Worm (Caenorhabditis elegans) whole organism, dauer: Measurements from ENCODE around the gene Y53G8B.2.

ENCODE experiments used
- unc-62 ChIP-seq: sonication (generic microtip); optimal IDR thresholded peaks from 2 replicates; lab custom pipeline; 2017; ENCODE audit warnings: missing biosample characterization, missing genetic modification reagents, missing genetic modification characterization

Gene Y53G8B.2

DNA sequence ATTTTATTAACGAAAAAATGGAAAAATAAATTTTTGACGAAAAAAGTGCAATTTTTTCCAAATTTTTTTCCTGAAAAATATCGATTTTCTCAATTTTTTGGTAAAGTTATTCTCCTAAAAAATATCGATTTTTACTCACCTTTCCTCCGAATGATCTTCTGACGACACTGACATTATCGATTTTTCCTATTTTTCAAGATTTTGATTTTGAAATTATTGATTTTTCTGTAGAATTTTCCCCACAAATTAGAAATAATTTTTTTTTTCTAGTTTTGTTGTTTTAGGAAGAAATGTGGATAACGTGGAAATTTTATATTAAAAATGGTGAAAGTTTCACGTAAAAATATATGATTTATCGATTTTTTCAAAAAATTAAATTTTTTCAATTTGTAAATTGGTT is 7.8 kb upstream of the Y53G8B.2 start:
- no peak for TF ChIP-seq unc-62 (GFP tag; lab: Kevin White, UChicago)

DNA sequence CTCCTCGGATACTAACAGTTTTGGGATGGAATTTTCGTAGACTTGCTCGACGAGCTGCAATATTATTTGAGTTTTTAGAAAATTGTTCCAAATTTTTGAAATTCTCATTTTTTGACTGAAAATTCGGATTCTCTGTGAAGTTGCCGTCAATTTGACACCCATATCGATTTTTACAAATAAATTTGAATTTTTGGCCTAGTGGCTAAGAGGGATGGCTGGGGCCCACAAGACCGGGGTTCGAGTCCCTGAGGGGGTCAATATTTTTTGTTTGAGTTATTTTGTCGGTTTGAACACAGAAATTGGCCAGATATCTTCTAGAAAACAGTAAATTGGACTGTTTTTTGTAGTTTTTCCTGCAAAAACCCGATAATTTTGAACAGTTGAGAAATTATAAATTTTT is 6.9 kb upstream of the Y53G8B.2 start:
- no peak for TF ChIP-seq unc-62 (GFP tag; lab: Kevin White, UChicago)

DNA sequence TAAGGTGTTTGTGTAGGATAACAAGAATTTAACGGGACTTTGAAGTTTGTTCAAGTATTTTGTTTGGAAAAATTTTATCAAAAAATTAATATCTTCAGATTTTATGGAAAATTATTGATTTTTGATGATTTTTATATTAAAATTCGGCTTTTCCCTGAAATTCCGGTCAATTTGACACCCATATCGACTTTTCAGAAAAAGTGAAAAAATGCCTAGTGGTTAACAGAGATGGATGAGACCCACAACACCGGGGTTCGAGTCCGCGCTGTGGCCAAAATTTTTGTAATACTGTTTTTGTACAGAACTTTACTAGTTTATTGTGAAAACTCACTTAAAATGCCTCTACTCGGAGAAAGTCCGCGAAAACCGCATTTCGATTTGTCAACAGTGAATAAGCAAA is 5.8 kb upstream of the Y53G8B.2 start:
- no peak for TF ChIP-seq unc-62 (GFP tag; lab: Kevin White, UChicago)

DNA sequence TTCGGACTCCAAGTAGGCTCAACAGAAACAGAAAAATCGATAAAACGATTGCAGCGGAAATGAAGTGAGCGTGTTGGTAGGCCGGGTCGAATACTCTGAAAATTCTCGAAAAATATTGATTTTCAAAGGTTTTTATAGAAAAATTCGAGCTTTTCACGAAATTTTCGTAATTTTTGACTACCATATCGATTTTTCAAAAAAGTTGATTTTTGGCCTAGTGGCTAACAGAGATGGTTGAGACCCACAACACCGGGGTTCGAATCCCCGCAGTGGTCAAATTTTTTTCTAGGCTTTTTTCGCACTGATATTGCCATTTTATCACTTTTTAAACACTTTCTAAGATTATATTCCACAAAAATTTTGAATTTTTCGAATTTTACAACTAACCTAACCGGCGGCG is 5.0 kb upstream of the Y53G8B.2 start:
- no peak for TF ChIP-seq unc-62 (GFP tag; lab: Kevin White, UChicago)

DNA sequence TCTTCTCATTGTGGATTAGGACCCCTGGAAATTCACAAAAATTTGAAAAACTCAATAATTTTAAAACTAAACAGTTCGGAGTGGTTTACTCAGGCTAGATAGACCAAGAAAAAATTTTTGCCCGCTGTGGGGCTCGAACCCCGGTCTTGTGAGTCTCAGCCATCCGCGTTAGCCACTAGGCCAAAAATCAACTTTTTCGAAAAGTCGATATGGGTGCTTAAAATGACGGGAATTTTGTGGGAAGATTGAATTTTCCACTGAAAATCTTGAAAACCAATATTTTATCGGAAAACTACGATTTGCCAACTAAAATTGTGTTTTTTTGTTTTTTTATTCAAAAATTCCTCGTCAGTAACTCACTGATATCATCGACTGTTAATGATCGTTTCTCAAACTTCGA is 3.8 kb upstream of the Y53G8B.2 start:
- no peak for TF ChIP-seq unc-62 (GFP tag; lab: Kevin White, UChicago)

DNA sequence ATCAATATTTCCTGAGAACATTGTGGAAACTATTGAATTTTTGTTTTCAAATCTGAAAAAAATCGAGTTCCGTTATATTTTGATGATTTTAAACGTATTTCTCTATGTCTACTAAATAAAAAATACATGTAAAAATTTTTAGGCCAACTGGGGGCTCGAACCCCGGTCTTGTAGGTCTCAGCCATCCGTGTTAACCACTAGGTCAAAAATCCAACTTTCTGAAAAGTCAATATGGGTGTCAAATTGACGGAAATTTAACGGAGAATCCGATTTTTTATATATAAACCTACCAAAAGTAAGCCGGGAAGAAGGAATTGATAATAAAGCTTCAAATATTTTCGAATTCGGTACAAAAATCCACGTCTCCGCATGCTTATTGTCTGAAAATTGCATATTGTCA is 2.5 kb upstream of the Y53G8B.2 start:
- TF ChIP-seq unc-62 (GFP tag; lab: Kevin White, UChicago) = no peak

DNA sequence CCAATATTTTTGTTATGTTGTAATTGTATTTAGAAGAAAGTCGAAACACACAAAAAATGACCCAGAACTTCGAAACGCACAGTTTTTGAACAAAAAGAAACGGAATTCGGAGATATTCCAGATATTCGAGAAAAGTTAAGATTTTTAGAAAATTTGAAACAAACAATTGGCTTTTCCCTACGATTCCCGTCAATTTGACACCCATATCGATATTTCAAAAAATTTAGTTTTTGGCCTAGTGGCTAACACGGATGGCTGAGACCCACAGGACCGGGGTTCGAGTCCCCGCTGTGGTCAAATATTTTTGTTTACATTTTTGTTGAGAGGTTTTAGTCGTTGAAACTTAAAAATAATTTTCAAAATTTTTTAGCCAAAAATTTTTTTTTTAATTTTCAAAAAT is 1.5 kb upstream of the Y53G8B.2 start:
- TF ChIP-seq unc-62 (GFP tag; lab: Kevin White, UChicago) = no peak

DNA sequence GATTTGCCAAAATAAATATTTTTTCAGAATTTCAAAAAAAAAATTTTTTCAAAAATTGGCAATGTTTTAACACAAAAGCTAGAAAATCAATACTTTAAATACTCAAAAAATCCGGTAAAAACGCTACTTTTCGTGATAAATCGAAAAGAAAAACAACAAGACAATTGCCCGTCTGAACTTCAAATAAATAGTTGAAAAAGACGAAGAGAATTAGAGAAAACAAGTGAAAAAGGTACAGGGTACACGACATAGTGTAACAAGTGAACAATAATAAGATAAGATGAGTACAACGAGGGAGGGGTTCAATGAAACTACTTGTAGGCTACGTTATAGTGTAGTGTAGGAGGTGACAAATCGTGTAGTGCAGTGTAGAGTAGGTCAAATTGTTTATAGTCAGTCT is 781 bp upstream of the Y53G8B.2 start:
- TF ChIP-seq unc-62 (GFP tag; lab: Kevin White, UChicago) = no peak

DNA sequence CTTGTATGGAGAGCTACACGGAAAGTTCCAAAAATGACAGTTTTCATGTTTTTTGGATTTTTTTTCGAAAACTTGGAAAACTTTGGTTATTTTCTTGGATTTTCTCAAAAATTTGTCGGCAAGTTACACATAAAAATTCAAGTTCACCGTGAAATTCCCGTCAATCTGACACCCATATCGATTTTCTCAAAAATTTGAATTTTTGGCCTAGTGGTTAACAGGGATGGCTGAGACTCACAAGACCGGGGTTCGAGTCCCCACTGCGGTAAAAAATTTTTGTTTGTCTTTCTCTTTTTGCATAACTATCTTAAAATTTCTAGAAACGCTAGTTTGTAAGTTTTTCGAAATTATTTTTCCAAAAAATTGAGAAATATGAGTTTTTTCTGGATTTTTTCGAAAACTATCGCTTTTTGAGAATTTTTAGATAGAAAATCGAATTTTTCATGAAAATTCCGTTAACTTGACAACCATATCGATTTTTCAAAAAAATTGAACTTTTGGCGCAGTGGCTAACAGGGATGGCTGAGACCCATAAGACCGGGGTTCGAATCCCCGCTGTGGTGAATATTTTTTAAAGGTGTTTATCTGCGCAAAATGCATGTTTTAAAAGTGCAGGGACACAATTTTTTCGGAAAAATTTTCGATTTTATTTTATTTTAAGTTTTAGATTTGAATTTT is 3.0 kb downstream of the Y53G8B.2 start:
- no peak for TF ChIP-seq unc-62 (GFP tag; lab: Kevin White, UChicago)

DNA sequence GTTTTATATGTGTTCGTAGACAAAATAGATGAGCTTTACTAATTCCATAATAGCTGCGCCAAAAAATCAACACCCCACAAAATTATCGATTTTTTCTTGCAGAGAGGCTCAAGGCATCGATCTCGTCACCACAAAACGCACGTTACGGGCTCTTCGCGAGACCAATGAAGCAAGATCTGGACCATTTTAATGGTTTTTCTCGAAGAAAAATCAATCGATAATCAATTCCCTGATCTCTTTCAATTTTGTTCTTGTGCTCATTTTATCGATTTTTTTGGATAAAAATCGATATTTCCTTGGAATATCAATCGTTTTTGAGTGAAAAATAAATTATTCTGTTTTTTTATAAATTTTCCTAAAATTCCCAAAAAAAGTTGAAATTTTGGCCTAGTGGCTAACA is 3.6 kb downstream of the Y53G8B.2 start:
- no peak for TF ChIP-seq unc-62 (GFP tag; lab: Kevin White, UChicago)

DNA sequence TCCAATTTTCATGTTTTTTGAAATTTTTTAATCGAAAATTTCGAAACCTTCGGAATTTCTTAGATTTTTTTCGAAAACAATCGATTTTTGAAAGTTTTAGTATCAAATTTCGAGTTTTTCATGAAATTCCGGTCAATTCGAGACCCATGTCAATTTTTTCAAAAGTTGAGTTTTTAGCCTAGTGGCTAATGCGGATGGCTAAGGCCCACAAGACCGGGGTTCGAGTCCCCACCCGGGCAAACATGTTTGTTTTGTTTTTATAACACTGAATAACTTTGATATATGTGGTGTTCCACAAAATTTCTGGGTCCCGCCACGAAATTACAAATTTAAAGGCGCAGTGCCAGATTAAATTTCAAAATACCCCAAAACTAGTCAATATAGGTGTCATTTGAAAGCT is 4.3 kb downstream of the Y53G8B.2 start:
- TF ChIP-seq unc-62 (GFP tag; lab: Kevin White, UChicago) = no peak

DNA sequence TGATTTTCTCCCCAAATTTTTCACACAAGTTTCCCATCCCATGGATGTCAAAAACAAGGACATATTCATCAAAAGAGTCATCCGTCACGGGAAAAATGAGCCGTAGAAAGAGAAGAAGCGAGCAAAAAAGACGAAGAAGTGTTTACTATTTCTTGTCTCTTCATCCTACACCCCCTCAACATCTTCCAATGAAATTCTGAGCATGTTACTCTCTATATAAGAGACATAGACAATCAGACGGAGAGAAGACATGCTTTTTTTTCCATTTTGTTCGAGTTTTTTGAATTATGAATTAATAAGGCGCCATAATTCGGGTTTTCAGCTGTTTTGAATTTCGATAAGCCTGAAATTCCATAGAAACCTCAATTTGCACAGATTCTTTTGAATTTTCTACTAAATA is 7.7 kb downstream of the Y53G8B.2 start:
- no peak for TF ChIP-seq unc-62 (GFP tag; lab: Kevin White, UChicago)

DNA sequence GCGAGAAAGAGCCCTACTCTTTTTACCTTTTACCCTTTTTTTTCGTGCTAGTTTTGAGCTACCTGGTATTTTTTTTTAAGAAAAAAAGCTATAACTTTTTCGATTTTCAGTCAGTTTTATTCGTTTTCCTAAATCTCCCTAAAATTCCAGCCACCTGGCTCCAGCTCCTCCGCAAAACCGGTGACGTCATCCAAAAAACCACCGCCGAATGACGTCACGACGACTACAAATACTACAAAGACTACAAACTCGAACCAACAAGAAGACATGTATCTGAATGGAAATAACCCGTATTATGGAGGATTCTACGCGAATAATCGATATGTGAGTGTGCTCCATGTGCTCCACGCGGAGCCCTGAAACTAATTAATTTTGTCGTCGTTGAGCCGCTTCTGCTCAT is 9.1 kb downstream of the Y53G8B.2 start:
- TF ChIP-seq unc-62 (GFP tag; lab: Kevin White, UChicago) = no peak

DNA sequence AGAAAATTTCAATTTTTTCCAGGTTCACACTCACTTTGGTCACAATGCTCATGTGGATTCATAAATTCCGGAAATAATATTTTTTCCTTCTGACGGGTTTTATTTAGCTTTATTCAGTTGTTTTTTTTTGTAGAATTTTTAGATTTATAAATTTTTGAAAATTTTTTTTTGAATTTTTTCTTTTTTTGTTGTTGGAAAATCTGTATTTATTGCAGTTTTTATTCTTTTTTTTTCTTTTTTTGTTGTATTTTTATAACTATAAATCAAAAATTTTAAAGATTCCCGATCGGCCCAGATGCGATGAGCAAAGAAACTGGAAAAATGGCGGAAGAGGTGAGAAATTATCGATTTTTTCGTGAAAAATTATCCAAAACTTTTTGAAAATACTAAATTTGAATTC is 12.2 kb downstream of the Y53G8B.2 start, which contains the start of gene ccep-135:
ccep-135 (plus strand) TSS at position 301 of the 400 bp plus-strand sequence.
- TF ChIP-seq unc-62 (GFP tag; lab: Kevin White, UChicago) = no peak

DNA sequence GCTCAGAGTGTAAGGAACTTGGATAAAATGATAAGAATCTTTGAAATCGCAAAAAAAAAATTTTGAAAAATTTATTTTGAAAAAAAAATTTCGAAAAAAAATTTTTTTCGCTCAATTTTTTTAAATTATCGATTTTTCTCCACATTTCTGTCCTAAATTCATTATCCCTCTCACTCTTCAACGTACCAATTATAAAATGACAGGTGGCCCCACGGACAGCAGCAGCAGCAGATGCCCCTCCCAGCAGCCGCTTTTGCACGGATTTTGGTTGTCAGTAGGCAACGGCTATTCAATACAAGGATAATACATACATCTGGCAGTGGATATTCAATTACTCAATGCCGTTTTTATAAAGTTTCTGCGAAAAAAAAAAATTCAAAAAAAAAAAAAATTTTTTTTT is 17.3 kb downstream of the Y53G8B.2 start, which contains the start of gene sft-1:
sft-1 (plus strand) TSS at position 201 of the 400 bp plus-strand sequence.
- no peak for TF ChIP-seq unc-62 (GFP tag; lab: Kevin White, UChicago)

DNA sequence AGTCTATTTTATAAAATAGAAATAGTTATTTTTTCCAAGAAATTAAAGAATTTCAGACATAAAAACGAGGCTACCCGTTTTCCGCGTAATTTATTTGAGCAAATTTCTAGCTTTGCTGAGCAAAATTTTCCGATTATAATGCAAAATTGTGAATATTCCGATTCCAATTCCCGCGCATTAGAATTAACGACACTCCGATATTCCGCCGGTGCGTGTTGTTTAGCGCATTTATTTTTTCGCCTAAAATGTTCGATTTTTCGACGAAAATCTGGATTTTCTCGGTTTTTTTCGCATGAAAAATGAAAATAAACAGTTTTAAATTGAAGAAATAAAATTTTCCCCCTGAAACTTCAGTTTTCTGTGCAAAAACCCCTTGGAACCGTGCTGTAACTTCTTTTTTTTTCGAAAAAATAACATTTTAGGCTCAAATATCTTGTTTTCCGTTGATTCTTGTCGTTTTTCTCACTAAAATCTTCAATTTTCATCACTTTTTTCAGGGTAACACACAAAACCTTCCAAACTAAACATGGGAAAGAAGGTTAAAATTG is 33.7 kb downstream of the Y53G8B.2 start, which contains the start of gene H06I04.3:
H06I04.3 (plus strand) TSS at position 498 of the 548 bp plus-strand sequence.
- no peak for TF ChIP-seq unc-62 (GFP tag; lab: Kevin White, UChicago)

DNA sequence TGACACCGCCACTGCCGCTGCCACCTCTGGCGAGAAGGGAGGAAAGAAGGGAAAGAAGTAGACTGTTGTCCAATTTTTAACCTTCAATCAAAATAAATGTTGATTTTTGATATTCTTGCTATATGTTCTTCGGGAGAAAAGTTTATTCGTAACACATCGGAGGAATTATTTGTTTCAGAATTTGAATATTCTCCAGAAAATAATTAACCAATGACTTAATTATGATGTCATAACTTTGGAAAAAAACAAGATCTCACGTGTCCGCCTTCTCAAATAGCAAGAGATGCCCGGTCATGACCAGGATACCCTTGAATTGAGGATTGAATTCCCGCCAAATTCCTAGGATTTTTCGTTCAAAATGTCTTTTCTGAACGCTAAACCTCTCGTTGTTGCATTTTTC is 34.7 kb downstream of the Y53G8B.2 start:
- TF ChIP-seq unc-62 (GFP tag; lab: Kevin White, UChicago) = no peak
